Worm (Caenorhabditis elegans) whole organism, L2 larva: ENCODE data around the gene F25B4.7.
A peak's percentile ranks its signal among the peaks of the same experiment; 100 is the strongest.

ENCODE experiments used
- C34F6.9 ChIP-seq: fragments of 150-350 bp; optimal IDR thresholded peaks from 2 replicates; lab custom pipeline; 2014; ENCODE audit warnings: missing biosample characterization, missing genetic modification characterization
- F13H6.1 ChIP-seq: sonication (generic microtip); optimal IDR thresholded peaks from 2 replicates; lab custom pipeline; 2016; ENCODE audit warnings: missing genetic modification characterization, missing compliant biosample characterization
- Y55F3AM.14 ChIP-seq: fragments of 200-800 bp; sonication (Bioruptor generic); optimal IDR thresholded peaks from 2 replicates; lab custom pipeline; 2018; ENCODE audit warnings: mild to moderate bottlenecking, missing genetic modification characterization, missing compliant biosample characterization
- ZK546.5 ChIP-seq: sonication (generic microtip); optimal IDR thresholded peaks from 2 replicates; lab custom pipeline; 2017; ENCODE audit warnings: missing biosample characterization, missing genetic modification characterization
- aly-2 ChIP-seq: fragments of 150-350 bp; optimal IDR thresholded peaks from 2 replicates; lab custom pipeline; 2014; ENCODE audit warnings: missing biosample characterization, missing genetic modification characterization
- ama-1 ChIP-seq: fragments of 150-350 bp; optimal IDR thresholded peaks from 2 replicates; lab custom pipeline; 2018; ENCODE audit warnings: inconsistent platforms
- blmp-1 ChIP-seq: sonication (generic microtip); optimal IDR thresholded peaks from 2 replicates; lab custom pipeline; 2017; ENCODE audit warnings: missing genetic modification characterization, mild to moderate bottlenecking, missing compliant biosample characterization, antibody characterized with exemption, moderate library complexity; ENCODE audit not compliant: insufficient read depth
- ceh-16 ChIP-seq: fragments of 150-350 bp; optimal IDR thresholded peaks from 2 replicates; lab custom pipeline; 2014; ENCODE audit warnings: missing biosample characterization, missing genetic modification characterization
- crh-2 ChIP-seq: sonication (generic microtip); optimal IDR thresholded peaks from 2 replicates; lab custom pipeline; 2017; ENCODE audit warnings: missing biosample characterization, missing genetic modification characterization
- egl-27 ChIP-seq: sonication (generic microtip); optimal IDR thresholded peaks from 3 replicates; lab custom pipeline; 2017; ENCODE audit warnings: missing biosample characterization, missing genetic modification reagents, missing genetic modification characterization
- elt-1 ChIP-seq: fragments of 150-350 bp; optimal IDR thresholded peaks from 2 replicates; lab custom pipeline; 2014; ENCODE audit warnings: missing biosample characterization, missing genetic modification characterization
- fos-1 ChIP-seq: fragments of 150-350 bp; optimal IDR thresholded peaks from 2 replicates; lab custom pipeline; 2014; ENCODE audit warnings: missing biosample characterization, missing genetic modification characterization
- gmeb-1 ChIP-seq: fragments of 150-350 bp; optimal IDR thresholded peaks from 2 replicates; lab custom pipeline; 2014; ENCODE audit warnings: missing biosample characterization, missing genetic modification characterization
- lin-11 ChIP-seq: fragments of 150-350 bp; sonication (generic microtip); optimal IDR thresholded peaks from 2 replicates; lab custom pipeline; 2014; ENCODE audit warnings: missing biosample characterization, missing genetic modification characterization, inconsistent platforms, mixed read lengths
- lin-13 ChIP-seq: fragments of 150-350 bp; optimal IDR thresholded peaks from 2 replicates; lab custom pipeline; 2014; ENCODE audit warnings: missing biosample characterization, missing genetic modification reagents, missing genetic modification characterization
- lin-39 ChIP-seq: fragments of 150-350 bp; optimal IDR thresholded peaks from 2 replicates; lab custom pipeline; 2014; ENCODE audit warnings: missing biosample characterization, missing genetic modification reagents, missing genetic modification characterization
- lsy-2 ChIP-seq, 2 experiments: fragments of 150-350 bp in 1 of 2; sonication (generic microtip) in 1 of 2; optimal IDR thresholded peaks; 2 replicates each; lab custom pipeline; 2014 to 2017; ENCODE audit warnings: missing biosample characterization in 2 of 2, missing genetic modification characterization in 2 of 2
- mab-5 ChIP-seq: fragments of 150-350 bp; optimal IDR thresholded peaks from 2 replicates; lab custom pipeline; 2014; ENCODE audit warnings: missing biosample characterization, missing genetic modification characterization
- mbf-1 ChIP-seq: sonication (generic microtip); optimal IDR thresholded peaks from 2 replicates; lab custom pipeline; 2017; ENCODE audit warnings: missing biosample characterization, missing genetic modification characterization
- nhr-10 ChIP-seq: sonication (generic microtip); optimal IDR thresholded peaks from 2 replicates; lab custom pipeline; 2017; ENCODE audit warnings: missing biosample characterization, missing genetic modification characterization
- nhr-129 ChIP-seq: fragments of 150-350 bp; optimal IDR thresholded peaks from 2 replicates; lab custom pipeline; 2014; ENCODE audit warnings: missing biosample characterization, missing genetic modification characterization
- nhr-21 ChIP-seq: fragments of 150-350 bp; optimal IDR thresholded peaks from 2 replicates; lab custom pipeline; 2014; ENCODE audit warnings: missing biosample characterization, missing genetic modification characterization
- nhr-23 ChIP-seq: fragments of 150-350 bp; optimal IDR thresholded peaks from 2 replicates; lab custom pipeline; 2014; ENCODE audit warnings: missing biosample characterization, missing genetic modification reagents, missing genetic modification characterization
- nhr-25 ChIP-seq: fragments of 150-350 bp; sonication (generic microtip); optimal IDR thresholded peaks from 3 replicates; lab custom pipeline; 2014; ENCODE audit warnings: missing biosample characterization, missing genetic modification characterization
- nhr-6 ChIP-seq: fragments of 150-350 bp; optimal IDR thresholded peaks from 2 replicates; lab custom pipeline; 2014; ENCODE audit warnings: missing biosample characterization, missing genetic modification characterization
- sem-4 ChIP-seq: fragments of 150-350 bp; optimal IDR thresholded peaks from 2 replicates; lab custom pipeline; 2014; ENCODE audit warnings: missing biosample characterization, missing genetic modification reagents, missing genetic modification characterization
- skn-1 ChIP-seq: sonication (generic microtip); optimal IDR thresholded peaks from 2 replicates; lab custom pipeline; 2017; ENCODE audit warnings: missing biosample characterization, missing genetic modification characterization
- sma-9 ChIP-seq, 2 experiments: fragments of 150-350 bp in 1 of 2; sonication (generic microtip) in 1 of 2; optimal IDR thresholded peaks; 2 replicates each; lab custom pipeline; 2014 to 2016; ENCODE audit warnings: missing genetic modification characterization in 2 of 2, mild to moderate bottlenecking in 1 of 2, missing biosample characterization in 1 of 2, missing compliant biosample characterization in 1 of 2, missing genetic modification reagents in 1 of 2, moderate library complexity in 1 of 2
- snpc-4 ChIP-seq: fragments of 150-350 bp; optimal IDR thresholded peaks from 2 replicates; lab custom pipeline; 2014; ENCODE audit warnings: missing biosample characterization, missing genetic modification characterization
- unc-39 ChIP-seq: fragments of 150-350 bp; optimal IDR thresholded peaks from 2 replicates; lab custom pipeline; 2014; ENCODE audit warnings: missing biosample characterization, missing genetic modification characterization
- unc-55 ChIP-seq: fragments of 150-350 bp; sonication (generic microtip); optimal IDR thresholded peaks from 3 replicates; lab custom pipeline; 2014; ENCODE audit warnings: missing biosample characterization, missing genetic modification reagents, missing genetic modification characterization
- zag-1 ChIP-seq: fragments of 150-350 bp; optimal IDR thresholded peaks from 2 replicates; lab custom pipeline; 2014; ENCODE audit warnings: missing biosample characterization, missing genetic modification characterization
- ztf-1 ChIP-seq: fragments of 200-800 bp; sonication (Bioruptor generic); conservative IDR thresholded peaks from 2 replicates; pipeline ENCODE4 v1.3.6; 2022; ENCODE audit warnings: missing genetic modification characterization, missing compliant biosample characterization
- ztf-11 ChIP-seq: sonication (generic microtip); optimal IDR thresholded peaks from 2 replicates; lab custom pipeline; 2017; ENCODE audit warnings: missing biosample characterization, missing genetic modification characterization
- ztf-4 ChIP-seq: fragments of 150-350 bp; optimal IDR thresholded peaks from 2 replicates; lab custom pipeline; 2014; ENCODE audit warnings: missing biosample characterization, missing genetic modification characterization

F25B4.7 gene

DNA sequence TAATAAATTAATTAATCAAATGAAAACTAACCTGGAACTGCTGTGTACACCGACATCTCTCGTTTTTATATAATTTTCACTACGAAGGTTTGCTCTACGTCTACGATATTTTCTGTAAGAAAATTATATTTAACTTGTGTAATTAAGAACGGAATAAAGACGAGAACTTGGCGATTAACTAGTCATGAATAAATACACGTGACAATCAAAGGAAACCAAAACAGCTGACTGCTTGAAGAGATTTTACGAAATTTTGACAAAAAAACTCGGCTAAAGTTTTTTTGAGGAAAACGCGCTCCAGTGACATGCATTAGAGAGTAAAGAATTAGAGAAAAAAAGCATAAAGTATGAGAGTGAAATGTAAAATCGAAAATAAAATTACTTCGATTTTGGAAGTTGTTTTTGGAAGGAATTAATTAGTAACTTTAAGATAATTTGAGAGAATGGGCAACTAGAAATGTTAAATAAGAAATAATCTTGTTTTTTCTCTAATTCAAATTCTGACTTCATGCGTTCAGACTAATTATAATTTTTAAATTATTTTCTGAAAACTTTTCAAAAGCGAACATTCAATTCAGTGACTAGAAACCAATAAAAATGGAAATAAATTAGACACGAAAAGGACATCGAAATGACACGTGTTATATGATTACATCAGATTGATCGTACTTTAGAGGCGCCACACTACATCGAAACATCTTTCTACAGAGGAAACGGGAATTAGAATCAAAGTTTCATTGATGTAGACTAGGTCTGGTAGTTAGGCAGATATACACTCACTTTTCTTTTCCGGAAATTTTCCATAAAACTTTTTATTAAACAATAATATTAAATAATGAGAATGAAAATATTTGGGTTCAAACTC, at the start of gene F25B4.7:
F25B4.7 (minus strand) TSS at position 112 of the 865 bp plus-strand sequence.
- TF ChIP-seq nhr-21 (tag; lab: Kevin White, UChicago) (peak; percentile 41), egl-27 (no peak), nhr-129 (tag; lab: Kevin White, UChicago) (peak; percentile 82), C34F6.9 (tag; lab: Kevin White, UChicago) (peak; percentile 68), lsy-2 (tag; optimal IDR thresholded peaks at IDR 0.05; lab: Kevin White, UChicago) (peak in 1 of 2 experiments; percentile 41), fos-1 (peak; percentile 40), ceh-16 (tag; lab: Kevin White, UChicago) (no peak), elt-1 (no peak), sma-9 (GFP tag; optimal IDR thresholded peaks at IDR 0.05; lab: Kevin White, UChicago) (peak; percentile 74), sma-9 (tag; optimal IDR thresholded peaks at IDR 0.05; lab: Kevin White, UChicago) (no peak), snpc-4 (no peak), nhr-25 (peak; percentile 33), unc-55 (GFP tag; lab: Kevin White, UChicago) (peak; percentile 64), crh-2 (tag; lab: Kevin White, UChicago) (peak; percentile 67)
- TF ChIP-seq, all 48 proteins: peak for 9

ce11 chrV:5736068-5736467, 49.0 kb upstream of the F25B4.7 start, which contains the start of gene K09H11.6:
TSS of gene K09H11.6 (minus strand) at chrV:5736168.
- TF ChIP-seq mbf-1 (tag; lab: Kevin White, UChicago) (no peak), nhr-6 (tag; lab: Kevin White, UChicago) (no peak), ztf-11 (no peak), lsy-2 (tag; optimal IDR thresholded peaks at IDR 0.05; lab: Kevin White, UChicago) (no peak), nhr-25 (no peak), fos-1 (no peak), skn-1 (tag; lab: Kevin White, UChicago) (no peak), Y55F3AM.14 (GFP tag; lab: Kevin White, UChicago) (no peak), ztf-4 (tag; lab: Kevin White, UChicago) (no peak)

ce11 chrV:5730783-5731182, 43.8 kb upstream of the F25B4.7 start, which contains the start of gene K09H11.15:
TSS of gene K09H11.15 (minus strand) at chrV:5730883.
- TF ChIP-seq fos-1 (no peak), nhr-10 (tag; lab: Kevin White, UChicago) (no peak), mab-5 (tag; lab: Kevin White, UChicago) (no peak), skn-1 (tag; lab: Kevin White, UChicago) (no peak), ama-1 (no peak), unc-39 (no peak), aly-2 (tag; lab: Kevin White, UChicago) (no peak)

DNA sequence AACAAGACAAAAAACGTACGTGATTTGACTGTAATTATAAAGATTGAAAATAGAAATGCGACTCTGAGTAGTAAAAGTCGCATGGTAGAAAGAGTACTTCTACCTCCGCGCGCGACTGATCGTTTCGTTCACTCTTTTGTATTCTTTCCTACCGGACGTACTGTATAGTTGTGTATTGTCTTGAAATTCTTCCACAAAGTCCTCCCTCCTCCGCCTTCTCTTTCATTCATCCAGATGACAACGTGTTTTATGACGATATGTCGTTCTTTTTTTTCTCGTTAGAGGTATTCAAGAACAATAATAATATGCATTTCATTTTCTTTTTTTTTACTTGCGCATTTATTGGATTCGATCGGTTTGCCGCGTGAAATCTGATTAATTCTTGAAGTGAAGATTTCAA, 39.4 kb upstream of the F25B4.7 start, which contains the start of gene K09H11.4:
K09H11.4 (minus strand) TSS at position 101 of the 400 bp plus-strand sequence.
- TF ChIP-seq egl-27 (no peak), lin-13 (no peak), lin-11 (no peak), nhr-25 (no peak), ztf-1 (GFP tag; lab: Robert Waterston, UW) (no peak), nhr-23 (tag; lab: Kevin White, UChicago) (no peak), snpc-4 (no peak), ZK546.5 (tag; lab: Kevin White, UChicago) (no peak), lin-39 (no peak), F13H6.1 (tag; lab: Kevin White, UChicago) (no peak), sma-9 (GFP tag; optimal IDR thresholded peaks at IDR 0.05; lab: Kevin White, UChicago) (no peak), sma-9 (tag; optimal IDR thresholded peaks at IDR 0.05; lab: Kevin White, UChicago) (no peak)

ce11 chrV:5724395-5724794, 37.4 kb upstream of the F25B4.7 start:
- TF ChIP-seq gmeb-1 (no peak), ZK546.5 (tag; lab: Kevin White, UChicago) (no peak), sma-9 (GFP tag; optimal IDR thresholded peaks at IDR 0.05; lab: Kevin White, UChicago) (no peak), sma-9 (tag; optimal IDR thresholded peaks at IDR 0.05; lab: Kevin White, UChicago) (no peak), ztf-4 (tag; lab: Kevin White, UChicago) (no peak), egl-27 (no peak), snpc-4 (no peak), nhr-6 (tag; lab: Kevin White, UChicago) (no peak), lin-39 (no peak), zag-1 (tag; lab: Kevin White, UChicago) (no peak), sem-4 (tag; lab: Kevin White, UChicago) (no peak), blmp-1 (tag; lab: Kevin White, UChicago) (no peak)
